Fruit fly (Drosophila melanogaster): ENCODE data around the gene Sfp24Bc.

The Sfp24Bc gene

DNA sequence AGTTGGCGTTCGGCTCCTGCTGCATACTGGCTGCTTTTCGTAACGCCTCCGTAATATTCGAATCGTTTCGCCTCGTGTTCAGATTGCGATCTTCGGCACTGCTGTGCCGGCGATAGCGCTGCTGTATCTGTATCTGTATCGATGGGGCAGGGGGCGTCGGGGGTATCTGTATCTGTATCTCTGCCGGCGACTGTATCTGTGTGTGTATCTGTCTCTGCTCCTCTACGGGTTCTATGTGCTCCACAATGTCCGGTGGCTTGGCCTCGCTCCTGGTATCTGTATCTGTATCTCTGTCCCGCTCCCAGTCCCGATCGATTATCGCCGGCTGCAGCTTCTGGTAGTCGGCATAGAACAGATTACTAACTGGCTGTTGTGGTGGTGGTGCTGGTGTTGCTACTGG lies 30.5 kb downstream of the Sfp24Bc start (continued):
- TF ChIP-seq CG17361 (GFP tag; IDR thresholded peaks at IDR 0.05): no peak

- TF ChIP-seq CG12236 (GFP tag; optimal IDR thresholded peaks at IDR 0.05) (no peak), cg (GFP tag; optimal IDR thresholded peaks at IDR 0.05) (no peak), odd (GFP tag; optimal IDR thresholded peaks at IDR 0.05) (peak; percentile 27), PHDP (tag; optimal IDR thresholded peaks at IDR 0.05) (no peak), Med (GFP tag) (peak; percentile 29), CG3281 (GFP tag; optimal IDR thresholded peaks at IDR 0.05) (no peak), CG6654 (GFP tag; optimal IDR thresholded peaks at IDR 0.05) (no peak), Dfd (GFP tag; optimal IDR thresholded peaks at IDR 0.05) (no peak), sens (GFP tag) (peak; percentile 50), CG17385 (GFP tag; optimal IDR thresholded peaks at IDR 0.05) (no peak), vfl (GFP tag; optimal IDR thresholded peaks at IDR 0.05) (no peak), lola (GFP tag; optimal IDR thresholded peaks at IDR 0.05) (peak in 1 of 3 experiments; percentile 19), CG5180 (GFP tag; optimal IDR thresholded peaks at IDR 0.05) (no peak), hkb (optimal IDR thresholded peaks at IDR 0.05) (no peak), hkb (GFP tag; IDR thresholded peaks at IDR 0.05) (peak; percentile 35; the same call in 1 of the 2 replicates), Xbp1 (GFP tag; optimal IDR thresholded peaks at IDR 0.05) (peak; percentile 8), CG8290 (GFP tag; optimal IDR thresholded peaks at IDR 0.05) (no peak), CG8290 (tag; optimal IDR thresholded peaks at IDR 0.05) (no peak), CG12769 (tag; optimal IDR thresholded peaks at IDR 0.05) (no peak), CG32772 (GFP tag; IDR thresholded peaks at IDR 0.05) (no peak), gcm2 (GFP tag; optimal IDR thresholded peaks at IDR 0.05) (no peak), CG14860 (GFP tag; IDR thresholded peaks at IDR 0.05; ENCODE audit: partially characterized antibody) (no peak), ab (GFP tag; optimal IDR thresholded peaks at IDR 0.05) (no peak), CrebB (tag; optimal IDR thresholded peaks at IDR 0.05) (no peak), CG11723 (GFP tag; optimal IDR thresholded peaks at IDR 0.05) (no peak), CG15514 (GFP tag; optimal IDR thresholded peaks at IDR 0.05) (no peak), pzg (GFP tag; optimal IDR thresholded peaks at IDR 0.05) (no peak), Ssrp (tag; optimal IDR thresholded peaks at IDR 0.05) (peak; percentile 15), Ets65A (GFP tag) (peak; percentile 39), Taf1 (GFP tag; IDR thresholded peaks at IDR 0.05) (no peak), row (GFP tag; IDR thresholded peaks at IDR 0.05) (no peak), Gug (GFP tag; IDR thresholded peaks at IDR 0.05) (no peak), CG2202 (tag; optimal IDR thresholded peaks at IDR 0.05) (no peak), CG4328 (GFP tag; optimal IDR thresholded peaks at IDR 0.05) (no peak), crc (GFP tag; optimal IDR thresholded peaks at IDR 0.05) (no peak), btn (GFP tag; optimal IDR thresholded peaks at IDR 0.05) (no peak), CG17186 (GFP tag; optimal IDR thresholded peaks at IDR 0.05) (no peak), bab2 (GFP tag; optimal IDR thresholded peaks at IDR 0.05) (no peak), CG11504 (tag; optimal IDR thresholded peaks at IDR 0.05) (peak; percentile 47), Drgx (GFP tag; IDR thresholded peaks at IDR 0.05) (peak; percentile 23; the same call in 1 of the 2 replicates), CG30431 (GFP tag; optimal IDR thresholded peaks at IDR 0.05) (no peak), run (tag; optimal IDR thresholded peaks at IDR 0.05) (no peak), sqz (GFP tag; optimal IDR thresholded peaks at IDR 0.05) (no peak), jumu (GFP tag; optimal IDR thresholded peaks at IDR 0.05) (no peak), trem (tag; optimal IDR thresholded peaks at IDR 0.05) (no peak), sr (GFP tag; IDR thresholded peaks at IDR 0.05) (no peak), CG31224 (GFP tag; IDR thresholded peaks at IDR 0.05) (no peak), CG16815 (GFP tag; optimal IDR thresholded peaks at IDR 0.05) (no peak), CG7786 (GFP tag; optimal IDR thresholded peaks at IDR 0.05) (no peak), Bteb2 (GFP tag; optimal IDR thresholded peaks at IDR 0.05) (no peak)
Observed at dm6 chr2L:3635444-3635843, 34.9 kb downstream of the Sfp24Bc start.
